Fruit fly (Drosophila melanogaster) whole organism, embryonic: ENCODE results near the gene Trhn.

Source experiments
- Bdp1 ChIP-seq: fragments of 200-800 bp; sonication (Bioruptor generic); optimal IDR thresholded peaks from 3 replicates; lab custom pipeline; 2016; ENCODE audit warnings: missing biosample characterization, missing genetic modification characterization
- Bteb2 ChIP-seq: fragments of 200-800 bp; sonication (Bioruptor generic); optimal IDR thresholded peaks from 2 replicates; lab custom pipeline; 2016; ENCODE audit warnings: missing biosample characterization, missing genetic modification characterization
- CG10462 ChIP-seq: fragments of 200-800 bp; sonication (Bioruptor generic); optimal IDR thresholded peaks from 2 replicates; lab custom pipeline; 2016; ENCODE audit warnings: missing biosample characterization, missing genetic modification characterization
- CG10959 ChIP-seq: fragments of 200-800 bp; sonication (Bioruptor generic); IDR thresholded peaks from 2 replicates; pipeline ENCODE4 v1.3.6; 2022; ENCODE audit warnings: missing biosample characterization, missing genetic modification characterization
- CG11085 ChIP-seq: fragments of 200-800 bp; sonication (Bioruptor generic); IDR thresholded peaks from 2 replicates; pipeline ENCODE4 v1.3.6; 2022; ENCODE audit warnings: missing biosample characterization, missing genetic modification characterization
- CG11247 ChIP-seq: fragments of 200-800 bp; sonication (Bioruptor generic); IDR thresholded peaks from 2 replicates; pipeline ENCODE4 v1.3.6; 2022; ENCODE audit warnings: missing biosample characterization, missing genetic modification characterization
- CG11398 ChIP-seq: fragments of 200-800 bp; sonication (Bioruptor generic); optimal IDR thresholded peaks from 2 replicates; lab custom pipeline; 2016; ENCODE audit warnings: missing biosample characterization, missing genetic modification characterization
- CG11456 ChIP-seq: fragments of 200-800 bp; sonication (Bioruptor generic); IDR thresholded peaks from 3 replicates; pipeline ENCODE4 v1.3.6; 2022; ENCODE audit warnings: missing biosample characterization, missing genetic modification characterization
- CG11504 ChIP-seq: fragments of 200-800 bp; sonication (Bioruptor generic); optimal IDR thresholded peaks from 3 replicates; lab custom pipeline; 2019; ENCODE audit warnings: missing biosample characterization, mild to moderate bottlenecking, missing genetic modification characterization, moderate library complexity
- CG11695 ChIP-seq: fragments of 200-800 bp; sonication (Bioruptor generic); IDR thresholded peaks from 3 replicates; pipeline ENCODE4 v1.3.6; 2022; ENCODE audit warnings: missing biosample characterization, missing genetic modification characterization
- CG12299 ChIP-seq: fragments of 200-800 bp; sonication (Bioruptor generic); optimal IDR thresholded peaks from 2 replicates; lab custom pipeline; 2018; ENCODE audit warnings: missing biosample characterization, mild to moderate bottlenecking, missing genetic modification characterization
- CG12769 ChIP-seq: fragments of 200-800 bp; sonication (Bioruptor generic); optimal IDR thresholded peaks from 2 replicates; lab custom pipeline; 2019; ENCODE audit warnings: missing biosample characterization, mild to moderate bottlenecking, missing genetic modification characterization, moderate library complexity
- CG13296 ChIP-seq: fragments of 200-800 bp; sonication (Bioruptor generic); optimal IDR thresholded peaks from 3 replicates; lab custom pipeline; 2018; ENCODE audit warnings: missing biosample characterization, mild to moderate bottlenecking, missing genetic modification characterization
- CG13424 ChIP-seq: fragments of 200-800 bp; sonication (Bioruptor generic); optimal IDR thresholded peaks from 2 replicates; lab custom pipeline; 2019; ENCODE audit warnings: missing biosample characterization, mild to moderate bottlenecking, missing genetic modification characterization, moderate library complexity
- CG15073 ChIP-seq: fragments of 200-800 bp; sonication (Bioruptor generic); optimal IDR thresholded peaks from 2 replicates; lab custom pipeline; 2016; ENCODE audit warnings: missing biosample characterization, missing genetic modification characterization
- CG15269 ChIP-seq: fragments of 200-800 bp; sonication (Bioruptor generic); optimal IDR thresholded peaks from 2 replicates; lab custom pipeline; 2018; ENCODE audit warnings: missing biosample characterization, mild to moderate bottlenecking, missing genetic modification characterization, moderate library complexity
- CG1602 ChIP-seq: fragments of 200-800 bp; sonication (Bioruptor generic); optimal IDR thresholded peaks from 3 replicates; lab custom pipeline; 2016; ENCODE audit warnings: missing biosample characterization, missing genetic modification characterization
- CG1647 ChIP-seq: fragments of 200-800 bp; sonication (Bioruptor generic); optimal IDR thresholded peaks from 3 replicates; lab custom pipeline; 2016; ENCODE audit warnings: missing biosample characterization, missing genetic modification characterization
- CG30403 ChIP-seq: fragments of 200-800 bp; sonication (Bioruptor generic); optimal IDR thresholded peaks from 3 replicates; lab custom pipeline; 2016; ENCODE audit warnings: missing biosample characterization, missing genetic modification characterization
- CG31388 ChIP-seq: fragments of 200-800 bp; sonication (Bioruptor generic); optimal IDR thresholded peaks from 2 replicates; lab custom pipeline; 2016; ENCODE audit warnings: missing biosample characterization, missing genetic modification characterization
- CG32532 ChIP-seq: fragments of 200-800 bp; sonication (Bioruptor generic); IDR thresholded peaks from 2 replicates; pipeline ENCODE4 v1.3.6; 2022; ENCODE audit warnings: missing biosample characterization, missing genetic modification characterization
- CG33213 ChIP-seq: fragments of 200-800 bp; sonication (Bioruptor generic); optimal IDR thresholded peaks from 3 replicates; lab custom pipeline; 2016; ENCODE audit warnings: missing biosample characterization, missing genetic modification characterization
- CG6683 ChIP-seq: fragments of 200-800 bp; sonication (Bioruptor generic); optimal IDR thresholded peaks from 2 replicates; lab custom pipeline; 2017; ENCODE audit warnings: missing biosample characterization, mild to moderate bottlenecking, missing genetic modification characterization, missing genetic modification reagents
- CG6791 ChIP-seq: fragments of 200-800 bp; sonication (Bioruptor generic); IDR thresholded peaks from 3 replicates; pipeline ENCODE4 v1.3.6; 2022; ENCODE audit warnings: missing biosample characterization, missing genetic modification characterization; ENCODE audit not compliant: partially characterized antibody
- CG7357 ChIP-seq: fragments of 200-800 bp; sonication (Bioruptor generic); IDR thresholded peaks from 3 replicates; pipeline ENCODE4 v1.3.6; 2022; ENCODE audit warnings: missing biosample characterization, missing genetic modification characterization
- CG7928 ChIP-seq: fragments of 200-800 bp; sonication (Bioruptor generic); optimal IDR thresholded peaks from 2 replicates; lab custom pipeline; 2017; ENCODE audit warnings: missing biosample characterization, mild to moderate bottlenecking, missing genetic modification characterization
- CG8388 ChIP-seq: fragments of 200-800 bp; sonication (Bioruptor generic); optimal IDR thresholded peaks from 2 replicates; lab custom pipeline; 2019; ENCODE audit warnings: missing biosample characterization, mild to moderate bottlenecking, missing genetic modification characterization, moderate library complexity
- CG9215 ChIP-seq: fragments of 200-800 bp; sonication (Bioruptor generic); IDR thresholded peaks from 2 replicates; pipeline ENCODE4 v1.3.6; 2022; ENCODE audit warnings: missing biosample characterization, missing genetic modification characterization
- GATAe ChIP-seq: fragments of 200-800 bp; sonication (Bioruptor generic); conservative IDR thresholded peaks from 2 replicates; pipeline ENCODE4 v1.3.6; 2022; ENCODE audit warnings: missing biosample characterization, missing genetic modification characterization
- HHEX ChIP-seq: fragments of 200-800 bp; sonication (Bioruptor generic); optimal IDR thresholded peaks from 3 replicates; lab custom pipeline; 2017; ENCODE audit warnings: missing biosample characterization, mild to moderate bottlenecking, missing genetic modification characterization, missing genetic modification reagents
- Med ChIP-seq: fragments of 200-800 bp; sonication (Bioruptor generic); peaks from one replicate; lab custom pipeline; 2016; ENCODE audit warnings: missing biosample characterization, missing genetic modification characterization, mild to moderate bottlenecking, inconsistent platforms, moderate library complexity
- PHDP ChIP-seq: fragments of 200-800 bp; sonication (Bioruptor generic); optimal IDR thresholded peaks from 3 replicates; lab custom pipeline; 2018; ENCODE audit warnings: missing biosample characterization, mild to moderate bottlenecking, missing genetic modification characterization, moderate library complexity
- Side ChIP-seq: fragments of 200-800 bp; sonication (Bioruptor generic); optimal IDR thresholded peaks from 2 replicates; lab custom pipeline; 2016; ENCODE audit warnings: missing biosample characterization, missing genetic modification characterization
- Sox100B ChIP-seq: fragments of 200-800 bp; sonication (Bioruptor generic); optimal IDR thresholded peaks from 3 replicates; lab custom pipeline; 2018; ENCODE audit warnings: missing biosample characterization, mild to moderate bottlenecking, missing genetic modification characterization
- Taf1 ChIP-seq: fragments of 200-800 bp; sonication (Bioruptor generic); IDR thresholded peaks from 2 replicates; pipeline ENCODE4 v1.3.6; 2022; ENCODE audit warnings: missing biosample characterization, missing genetic modification characterization
- Trl ChIP-seq, 3 experiments: fragments of >200 bp in 2 of 3; fragments of 200-800 bp in 1 of 3; sonication (Bioruptor generic) in 1 of 3; optimal IDR thresholded peaks; 2 replicates in 1 of 3; 3 replicates in 2 of 3; lab custom pipeline; 2016 to 2017; ENCODE audit warnings: missing biosample characterization in 1 of 3, missing genetic modification characterization in 1 of 3
- az2 ChIP-seq: fragments of 200-800 bp; sonication (Bioruptor generic); optimal IDR thresholded peaks from 3 replicates; lab custom pipeline; 2016; ENCODE audit warnings: missing biosample characterization, missing genetic modification characterization
- bsh ChIP-seq, 2 experiments: fragments of 200-800 bp; sonication (Bioruptor generic); optimal IDR thresholded peaks; 2 replicates each; lab custom pipeline; 2017 to 2018; ENCODE audit warnings: mild to moderate bottlenecking in 2 of 2, missing biosample characterization in 2 of 2, missing genetic modification characterization in 2 of 2, moderate library complexity in 1 of 2
- chm ChIP-seq: fragments of 200-800 bp; sonication (Bioruptor generic); IDR thresholded peaks from 2 replicates; pipeline ENCODE4 v1.3.6; 2022; ENCODE audit warnings: missing biosample characterization, missing genetic modification characterization
- gem ChIP-seq: fragments of 200-800 bp; sonication (Bioruptor generic); optimal IDR thresholded peaks from 2 replicates; lab custom pipeline; 2019; ENCODE audit warnings: missing biosample characterization, mild to moderate bottlenecking, missing genetic modification characterization, moderate library complexity
- ind ChIP-seq: fragments of 200-800 bp; sonication (Bioruptor generic); optimal IDR thresholded peaks from 3 replicates; lab custom pipeline; 2016; ENCODE audit warnings: missing biosample characterization, missing genetic modification characterization
- luna ChIP-seq: fragments of 200-800 bp; sonication (Bioruptor generic); optimal IDR thresholded peaks from 2 replicates; lab custom pipeline; 2016; ENCODE audit warnings: missing biosample characterization, missing genetic modification characterization
- pho ChIP-seq: fragments of 200-800 bp; sonication (Bioruptor generic); optimal IDR thresholded peaks from 2 replicates; lab custom pipeline; 2016; ENCODE audit warnings: missing biosample characterization, missing genetic modification characterization
- pita ChIP-seq: fragments of 200-800 bp; sonication (Bioruptor generic); optimal IDR thresholded peaks from 2 replicates; lab custom pipeline; 2017; ENCODE audit warnings: missing biosample characterization, mild to moderate bottlenecking, missing genetic modification characterization
- ranshi ChIP-seq: fragments of 200-800 bp; sonication (Bioruptor generic); IDR thresholded peaks from 2 replicates; pipeline ENCODE4 v1.3.6; 2022; ENCODE audit warnings: missing biosample characterization, missing genetic modification characterization
- ro ChIP-seq: fragments of 200-800 bp; sonication (Bioruptor generic); IDR thresholded peaks from 2 replicates; pipeline ENCODE4 v1.3.6; 2022; ENCODE audit warnings: missing biosample characterization, missing genetic modification characterization
- scrt ChIP-seq: fragments of 200-800 bp; sonication (Bioruptor generic); optimal IDR thresholded peaks from 2 replicates; lab custom pipeline; 2018; ENCODE audit warnings: missing biosample characterization, mild to moderate bottlenecking, missing genetic modification characterization, moderate library complexity
- sisA ChIP-seq: fragments of 200-800 bp; sonication (Bioruptor generic); IDR thresholded peaks from 2 replicates; pipeline ENCODE4 v1.3.6; 2022; ENCODE audit warnings: missing biosample characterization, missing genetic modification characterization
- so ChIP-seq: fragments of 200-800 bp; sonication (Bioruptor generic); IDR thresholded peaks from 3 replicates; pipeline ENCODE4 v1.3.6; 2022; ENCODE audit warnings: missing biosample characterization, missing genetic modification characterization
- tna ChIP-seq: fragments of 200-800 bp; sonication (Bioruptor generic); IDR thresholded peaks from 2 replicates; pipeline ENCODE4 v1.3.6; 2022; ENCODE audit warnings: missing biosample characterization, missing genetic modification characterization; ENCODE audit not compliant: partially characterized antibody
- unc-4 ChIP-seq: fragments of 200-800 bp; sonication (Bioruptor generic); IDR thresholded peaks from 2 replicates; pipeline ENCODE4 v1.3.6; 2022; ENCODE audit warnings: missing biosample characterization, missing genetic modification characterization; ENCODE audit not compliant: partially characterized antibody
- yki ChIP-seq: fragments of >200 bp; optimal IDR thresholded peaks from 3 replicates; lab custom pipeline; 2018

Gene Trhn

DNA sequence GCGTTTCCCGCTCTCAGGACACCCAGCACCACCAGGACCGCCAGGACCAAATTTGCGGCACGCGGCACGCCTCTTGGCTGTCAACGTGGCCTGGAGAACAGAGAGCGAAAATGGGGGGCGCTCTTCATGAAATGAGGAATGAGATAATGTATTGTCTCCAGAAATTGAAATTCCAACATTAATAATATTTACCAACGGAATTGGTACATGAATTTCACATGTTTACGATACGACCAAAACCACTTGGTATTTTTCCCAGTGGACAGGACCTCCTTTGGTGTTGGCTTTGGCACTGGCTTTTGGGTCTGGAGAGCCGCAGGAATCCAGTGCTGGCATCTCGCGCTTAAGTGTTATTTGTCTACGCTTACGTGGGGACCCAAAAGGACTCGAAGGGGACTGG, 9.5 kb downstream of the Trhn start:
- TF ChIP-seq CG1647 (GFP tag; lab: Kevin White, UChicago) (no peak), bsh (GFP tag; optimal IDR thresholded peaks at IDR 0.05; lab: Kevin White, UChicago) (no peak), Taf1 (GFP tag; lab: Robert Waterston, UW) (peak; percentile 33; the same call in 1 of the 2 replicates), CG11398 (GFP tag; lab: Kevin White, UChicago) (no peak), Trl (optimal IDR thresholded peaks at IDR 0.05; lab: Kevin White, UChicago) (no peak), Trl (GFP tag; optimal IDR thresholded peaks at IDR 0.05; lab: Kevin White, UChicago) (no peak), CG12299 (no peak), CG6791 (GFP tag; lab: Robert Waterston, UW) (no peak), CG13424 (tag; lab: Kevin White, UChicago) (no peak), luna (GFP tag; lab: Kevin White, UChicago) (no peak), scrt (GFP tag; lab: Kevin White, UChicago) (peak; percentile 17), CG11695 (GFP tag; lab: Robert Waterston, UW) (no peak), chm (no peak), ind (GFP tag; lab: Kevin White, UChicago) (no peak), pita (GFP tag; lab: Kevin White, UChicago) (no peak), az2 (no peak), Side (GFP tag; lab: Kevin White, UChicago) (no peak), unc-4 (GFP tag; lab: Robert Waterston, UW) (no peak), CG32532 (peak; percentile 48), CG11085 (no peak), ranshi (peak; percentile 43; the same call in 1 of the 2 replicates), CG15073 (GFP tag; lab: Kevin White, UChicago) (no peak), Bteb2 (GFP tag; lab: Kevin White, UChicago) (no peak), CG1602 (GFP tag; lab: Kevin White, UChicago) (no peak), Med (GFP tag; lab: Kevin White, UChicago) (peak; percentile 74), CG15269 (tag; lab: Kevin White, UChicago) (peak; percentile 14), CG10959 (GFP tag; lab: Robert Waterston, UW) (no peak), CG10462 (GFP tag; lab: Kevin White, UChicago) (no peak), PHDP (tag; lab: Kevin White, UChicago) (no peak), CG11456 (0 out of 3 replicates have a peak, but pooled peaks have one; percentile 51), CG6683 (no peak), CG30403 (GFP tag; lab: Kevin White, UChicago) (no peak), CG7357 (no peak), tna (GFP tag; lab: Robert Waterston, UW) (no peak), Bdp1 (GFP tag; lab: Kevin White, UChicago) (no peak), gem (tag; lab: Kevin White, UChicago) (peak; percentile 13), sisA (GFP tag; lab: Robert Waterston, UW) (no peak), CG11504 (tag; lab: Kevin White, UChicago) (peak; percentile 27), yki (lab: Kevin White, UChicago) (no peak), ro (GFP tag; lab: Robert Waterston, UW) (no peak), CG33213 (GFP tag; lab: Kevin White, UChicago) (no peak), CG11247 (GFP tag; lab: Robert Waterston, UW) (peak; percentile 45), CG31388 (GFP tag; lab: Kevin White, UChicago) (no peak), GATAe (GFP tag; lab: Robert Waterston, UW) (no peak), so (GFP tag; lab: Robert Waterston, UW) (no peak), CG13296 (GFP tag; lab: Kevin White, UChicago) (peak; percentile 19), Sox100B (no peak), pho (GFP tag; lab: Kevin White, UChicago) (no peak), HHEX (GFP tag; lab: Kevin White, UChicago) (no peak), CG8388 (GFP tag; lab: Kevin White, UChicago) (no peak), CG7928 (GFP tag; lab: Kevin White, UChicago) (no peak), CG12769 (peak; percentile 31), CG9215 (GFP tag; lab: Robert Waterston, UW) (peak; percentile 37; the same call in 1 of the 2 replicates)
